3 worm cellular contexts compared by ENCODE assay signal in genomic region chrIV:8102231-8102630, ce11.
TF ChIP-seq lines count a peak whose summit lies in the region.

Y42H9AR.5 (plus strand) TSS chrIV:8102531.

TF ChIP-seq in whole organism, L2 larva, 48 proteins besides CTCF, POLR2A, EP300 and RAD21:
- TF ChIP-seq nhr-12 (tag; optimal IDR thresholded peaks at IDR 0.05; lab: Kevin White, UChicago) (no peak), fos-1 (tag; optimal IDR thresholded peaks at IDR 0.05; lab: Kevin White, UChicago) (peak; percentile 42), unc-39 (tag; optimal IDR thresholded peaks at IDR 0.05; lab: Kevin White, UChicago) (no peak), ztf-1 (GFP tag; conservative IDR thresholded peaks at IDR 0.05; lab: Robert Waterston, UW) (no peak), egl-27 (tag; optimal IDR thresholded peaks at IDR 0.05; lab: Kevin White, UChicago) (no peak), ZK546.5 (tag; optimal IDR thresholded peaks at IDR 0.05; lab: Kevin White, UChicago) (no peak), snpc-4 (tag; optimal IDR thresholded peaks at IDR 0.05; lab: Kevin White, UChicago) (no peak)

TF ChIP-seq in whole organism, L4 larva, 104 proteins besides CTCF, POLR2A, EP300 and RAD21:
- TF ChIP-seq nhr-77 (tag; optimal IDR thresholded peaks at IDR 0.05; lab: Kevin White, UChicago), result no peak
- TF ChIP-seq mdl-1 (tag; optimal IDR thresholded peaks at IDR 0.05; lab: Kevin White, UChicago), result peak in 1 of 2 experiments; percentile 9
- TF ChIP-seq aly-2 (tag; optimal IDR thresholded peaks at IDR 0.05; lab: Kevin White, UChicago), result no peak
- TF ChIP-seq aha-1 (tag; lab: Kevin White, UChicago), result peak; percentile 12

TF ChIP-seq in whole organism, late embryonic, 69 proteins besides CTCF, POLR2A, EP300 and RAD21:
- TF ChIP-seq gmeb-2 (tag; optimal IDR thresholded peaks at IDR 0.05; lab: Kevin White, UChicago) (no peak), elt-2 (tag; optimal IDR thresholded peaks at IDR 0.05; lab: Kevin White, UChicago) (peak; percentile 82), sox-4 (tag; optimal IDR thresholded peaks at IDR 0.05; lab: Kevin White, UChicago) (no peak), ceh-48 (tag; optimal IDR thresholded peaks at IDR 0.05; lab: Kevin White, UChicago) (no peak), dve-1 (tag; optimal IDR thresholded peaks at IDR 0.05; lab: Kevin White, UChicago) (no peak), pha-4 (tag; optimal IDR thresholded peaks at IDR 0.05; lab: Kevin White, UChicago) (no peak), ceh-6 (GFP tag; optimal IDR thresholded peaks at IDR 0.05; lab: Kevin White, UChicago) (no peak)
TF ChIP-seq in whole organism, late embryonic: peak in this region for 1.
